Worm (Caenorhabditis elegans) whole organism, late embryonic: Measurements from ENCODE around the gene R08C7.12.

Source experiments
- C08G9.2 ChIP-seq: sonication (generic microtip); optimal IDR thresholded peaks from 2 replicates; lab custom pipeline; 2016; ENCODE audit warnings: mild to moderate bottlenecking, missing genetic modification characterization, moderate library complexity, missing compliant biosample characterization
- K02D7.2 ChIP-seq: sonication (generic microtip); optimal IDR thresholded peaks from 2 replicates; lab custom pipeline; 2017; ENCODE audit warnings: mild to moderate bottlenecking, missing genetic modification characterization, missing compliant biosample characterization
- T23F11.4 ChIP-seq: fragments of 200-800 bp; sonication (Bioruptor generic); optimal IDR thresholded peaks from 2 replicates; lab custom pipeline; 2018; ENCODE audit warnings: mild to moderate bottlenecking, missing genetic modification characterization, missing compliant biosample characterization
- ahr-1 ChIP-seq: sonication (generic microtip); optimal IDR thresholded peaks from 2 replicates; lab custom pipeline; 2016; ENCODE audit warnings: missing genetic modification characterization, missing compliant biosample characterization
- ceh-14 ChIP-seq: sonication (generic microtip); optimal IDR thresholded peaks from 2 replicates; lab custom pipeline; 2016; ENCODE audit warnings: missing genotype, missing genetic modification characterization, missing compliant biosample characterization
- ceh-18 ChIP-seq: sonication (generic microtip); optimal IDR thresholded peaks from 2 replicates; lab custom pipeline; 2016; ENCODE audit warnings: missing genetic modification characterization, missing compliant biosample characterization
- ceh-31 ChIP-seq: sonication (generic microtip); optimal IDR thresholded peaks from 2 replicates; lab custom pipeline; 2016; ENCODE audit warnings: missing genetic modification characterization, missing compliant biosample characterization
- ceh-34 ChIP-seq: sonication (generic microtip); optimal IDR thresholded peaks from 2 replicates; lab custom pipeline; 2016; ENCODE audit warnings: mild to moderate bottlenecking, missing genetic modification characterization, missing compliant biosample characterization
- ceh-48 ChIP-seq: sonication (generic microtip); optimal IDR thresholded peaks from 2 replicates; lab custom pipeline; 2016; ENCODE audit warnings: missing genetic modification characterization, inconsistent platforms, missing compliant biosample characterization
- ceh-9 ChIP-seq: sonication (generic microtip); optimal IDR thresholded peaks from 2 replicates; lab custom pipeline; 2016; ENCODE audit warnings: mild to moderate bottlenecking, missing genetic modification characterization, inconsistent platforms, missing compliant biosample characterization
- dve-1 ChIP-seq: sonication (generic microtip); optimal IDR thresholded peaks from 2 replicates; lab custom pipeline; 2017; ENCODE audit warnings: antibody characterized with exemption, mild to moderate bottlenecking, missing genetic modification characterization, missing compliant biosample characterization
- elt-2 ChIP-seq: sonication (generic microtip); optimal IDR thresholded peaks from 2 replicates; lab custom pipeline; 2016; ENCODE audit warnings: missing genetic modification reagents, missing genetic modification characterization, missing compliant biosample characterization
- eyg-1 ChIP-seq: sonication (generic microtip); optimal IDR thresholded peaks from 2 replicates; lab custom pipeline; 2016; ENCODE audit warnings: missing genotype, missing genetic modification characterization, missing compliant biosample characterization
- fax-1 ChIP-seq: sonication (generic microtip); optimal IDR thresholded peaks from 2 replicates; lab custom pipeline; 2016; ENCODE audit warnings: missing genotype, missing genetic modification characterization, missing compliant biosample characterization
- fkh-6 ChIP-seq: sonication (generic microtip); optimal IDR thresholded peaks from 2 replicates; lab custom pipeline; 2016; ENCODE audit warnings: missing genetic modification characterization, missing compliant biosample characterization
- gmeb-2 ChIP-seq: sonication (generic microtip); optimal IDR thresholded peaks from 2 replicates; lab custom pipeline; 2016; ENCODE audit warnings: missing genetic modification characterization, inconsistent platforms, missing compliant biosample characterization
- hlh-15 ChIP-seq: sonication (generic microtip); optimal IDR thresholded peaks from 2 replicates; lab custom pipeline; 2016; ENCODE audit warnings: missing genetic modification characterization, missing compliant biosample characterization
- hlh-30 ChIP-seq: sonication (generic microtip); optimal IDR thresholded peaks from 2 replicates; lab custom pipeline; 2017; ENCODE audit warnings: antibody characterized with exemption, missing genetic modification characterization, missing compliant biosample characterization; ENCODE audit not compliant: insufficient read depth
- lin-11 ChIP-seq: fragments of 200-800 bp; sonication (Bioruptor generic); optimal IDR thresholded peaks from 2 replicates; lab custom pipeline; 2018; ENCODE audit warnings: mild to moderate bottlenecking, missing genetic modification characterization, missing compliant biosample characterization
- madf-2 ChIP-seq: sonication (generic microtip); optimal IDR thresholded peaks from 2 replicates; lab custom pipeline; 2017; ENCODE audit warnings: missing genetic modification characterization, missing compliant biosample characterization
- mec-3 ChIP-seq: sonication (generic microtip); optimal IDR thresholded peaks from 2 replicates; lab custom pipeline; 2016; ENCODE audit warnings: borderline replicate concordance, missing genetic modification characterization, missing compliant biosample characterization
- npax-4 ChIP-seq: sonication (generic microtip); optimal IDR thresholded peaks from 2 replicates; lab custom pipeline; 2016; ENCODE audit warnings: missing genetic modification characterization, missing compliant biosample characterization
- pha-2 ChIP-seq: sonication (generic microtip); optimal IDR thresholded peaks from 2 replicates; lab custom pipeline; 2017; ENCODE audit warnings: mild to moderate bottlenecking, missing genetic modification characterization, missing compliant biosample characterization
- sdc-2 ChIP-seq: sonication (generic microtip); optimal IDR thresholded peaks from 2 replicates; lab custom pipeline; 2016; ENCODE audit warnings: missing genotype, missing genetic modification characterization, missing compliant biosample characterization
- sox-4 ChIP-seq: sonication (generic microtip); optimal IDR thresholded peaks from 2 replicates; lab custom pipeline; 2017; ENCODE audit warnings: mild to moderate bottlenecking, missing genetic modification characterization, inconsistent platforms, missing compliant biosample characterization
- unc-42 ChIP-seq: sonication (generic microtip); optimal IDR thresholded peaks from 2 replicates; lab custom pipeline; 2016; ENCODE audit warnings: missing genotype, missing genetic modification characterization, missing compliant biosample characterization
- unc-55 ChIP-seq: sonication (generic microtip); optimal IDR thresholded peaks from 2 replicates; lab custom pipeline; 2017; ENCODE audit warnings: missing biosample characterization, missing genetic modification reagents, missing genetic modification characterization
- unc-86 ChIP-seq: sonication (generic microtip); optimal IDR thresholded peaks from 2 replicates; lab custom pipeline; 2016; ENCODE audit warnings: missing genetic modification characterization, missing compliant biosample characterization

The R08C7.12 gene

DNA sequence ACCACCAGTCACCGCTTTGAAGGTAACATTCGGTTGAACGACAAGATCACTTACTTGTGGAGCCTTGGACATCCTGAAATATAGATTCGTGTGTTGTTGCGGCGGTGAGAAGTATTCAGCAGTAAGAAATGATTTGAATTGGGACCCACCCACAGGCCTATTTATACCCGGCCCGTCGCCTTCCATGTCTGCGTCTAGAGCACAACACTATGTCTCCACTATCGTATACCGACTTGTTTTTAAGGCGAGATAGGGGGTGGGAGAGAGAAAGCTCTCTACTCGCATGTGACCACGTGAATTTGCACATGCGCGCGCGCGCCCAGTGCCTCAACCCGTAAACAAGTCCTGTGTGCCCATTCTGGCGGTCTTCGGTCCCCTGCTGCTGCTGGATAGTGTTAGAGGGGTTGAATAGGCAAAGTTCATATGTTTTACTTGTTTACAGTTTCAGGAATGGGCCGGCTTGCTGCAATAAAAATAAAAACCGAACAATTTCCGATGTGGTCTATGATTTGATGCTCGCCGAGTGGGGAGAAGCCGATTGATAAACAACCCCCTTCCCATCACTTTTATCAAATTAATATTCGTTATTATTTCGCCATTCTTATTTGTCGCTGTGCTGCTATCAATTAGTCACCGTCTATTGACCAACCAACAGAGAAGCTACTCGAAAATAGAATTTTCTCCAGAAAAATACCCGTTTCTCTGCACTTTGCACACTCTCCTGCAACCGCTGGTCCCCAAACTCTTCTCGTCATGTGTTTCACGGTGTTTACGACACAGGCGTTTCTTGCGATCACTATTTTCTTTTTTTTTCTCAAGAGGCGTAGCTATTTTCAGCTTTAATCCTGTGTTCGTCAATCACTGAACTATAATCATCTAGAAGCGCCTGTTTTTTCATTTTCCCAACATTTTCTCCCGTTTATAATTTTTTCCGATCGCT, 20.5 kb downstream of the R08C7.12 start:
- peak; percentile 6 for TF ChIP-seq ceh-18 (tag; lab: Kevin White, UChicago)
- no peak for TF ChIP-seq madf-2 (tag; lab: Kevin White, UChicago)
- TF ChIP-seq dve-1: no peak
- TF ChIP-seq ceh-31 (tag; lab: Kevin White, UChicago): peak; percentile 19
- peak; percentile 89 for TF ChIP-seq hlh-30

DNA sequence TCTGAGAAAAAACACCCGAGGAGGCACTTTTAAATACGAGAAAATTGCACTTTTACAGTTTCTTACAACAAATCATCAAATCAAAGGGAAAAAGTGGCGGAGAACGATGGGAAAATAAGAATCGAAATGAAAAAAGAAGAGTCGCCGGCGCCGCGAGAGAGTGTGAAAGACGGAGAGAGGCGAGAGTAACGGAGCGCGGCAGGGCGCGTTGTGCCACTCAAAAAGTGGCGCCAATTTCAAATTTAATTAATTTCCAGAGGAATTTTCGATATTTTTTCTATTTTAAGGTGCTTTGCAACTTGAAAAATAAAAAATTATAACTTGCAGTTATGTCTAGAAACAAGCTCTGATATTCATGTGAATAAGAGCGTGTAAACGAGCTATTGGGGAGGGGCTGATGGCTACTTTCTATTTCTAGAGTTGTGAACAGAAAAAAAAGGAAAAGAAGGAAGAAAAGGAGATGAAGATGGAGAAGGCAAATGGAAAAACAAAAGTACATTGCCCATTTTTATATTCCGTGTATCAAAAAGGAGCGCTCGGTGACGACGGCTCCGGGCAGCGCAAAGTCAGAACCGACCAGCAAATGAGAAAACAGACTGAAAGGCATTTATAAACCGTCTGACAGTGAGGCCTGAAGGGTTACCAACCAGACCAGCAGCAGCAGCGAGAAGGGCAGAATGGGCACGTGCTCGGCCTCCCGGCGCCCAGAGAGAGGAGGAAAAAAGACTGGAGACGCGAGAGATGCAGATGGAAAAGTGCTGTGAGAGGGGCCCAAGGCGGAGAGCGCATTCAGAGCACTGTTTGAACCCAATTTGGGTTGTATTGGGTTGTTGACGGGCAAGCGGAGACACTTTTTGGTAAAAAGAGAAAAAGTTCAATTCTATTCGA, 21.6 kb downstream of the R08C7.12 start:
- TF ChIP-seq C08G9.2 (peak; percentile 30), ahr-1 (no peak), gmeb-2 (tag; lab: Kevin White, UChicago) (no peak), unc-42 (tag; lab: Kevin White, UChicago) (peak; percentile 21), ceh-31 (tag; lab: Kevin White, UChicago) (peak; percentile 23)

DNA sequence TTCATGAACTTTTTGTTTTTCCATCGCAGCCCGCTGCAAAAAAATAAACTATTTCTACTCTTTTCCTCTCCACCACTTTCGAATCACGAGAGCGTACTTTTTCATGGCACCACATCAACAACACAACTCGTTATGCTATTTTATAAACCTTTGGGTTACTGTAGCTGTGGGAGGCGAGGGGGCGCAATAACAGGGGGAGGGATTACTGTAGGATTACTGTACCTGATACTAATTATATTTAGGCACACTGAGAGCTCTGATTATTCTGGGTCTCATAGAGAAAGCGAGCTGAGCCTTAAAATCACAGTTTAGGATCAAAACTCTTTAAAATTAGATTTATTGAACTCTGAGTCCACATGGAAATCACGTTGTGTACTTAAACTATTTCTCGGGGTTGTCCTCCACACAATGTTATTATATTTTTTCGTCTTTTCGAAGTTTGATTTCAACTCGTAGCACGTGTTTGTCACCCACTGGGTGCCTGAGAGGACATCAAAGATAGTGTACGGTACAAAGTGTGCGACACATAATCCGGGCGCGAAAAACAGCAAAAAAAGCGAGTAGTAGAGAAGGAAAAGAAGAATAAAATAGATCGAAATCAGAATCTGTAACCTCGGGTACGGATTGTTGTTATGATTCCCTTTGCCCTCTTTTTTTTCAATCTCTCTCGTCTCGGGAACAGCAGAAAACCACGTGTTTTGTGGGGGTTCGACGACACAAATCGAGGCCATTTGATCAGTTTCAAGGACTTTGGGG, 23.1 kb downstream of the R08C7.12 start:
- TF ChIP-seq hlh-30 (peak; percentile 8), gmeb-2 (tag; lab: Kevin White, UChicago) (no peak)
- TF ChIP-seq, all 69 proteins: peak for 1

DNA sequence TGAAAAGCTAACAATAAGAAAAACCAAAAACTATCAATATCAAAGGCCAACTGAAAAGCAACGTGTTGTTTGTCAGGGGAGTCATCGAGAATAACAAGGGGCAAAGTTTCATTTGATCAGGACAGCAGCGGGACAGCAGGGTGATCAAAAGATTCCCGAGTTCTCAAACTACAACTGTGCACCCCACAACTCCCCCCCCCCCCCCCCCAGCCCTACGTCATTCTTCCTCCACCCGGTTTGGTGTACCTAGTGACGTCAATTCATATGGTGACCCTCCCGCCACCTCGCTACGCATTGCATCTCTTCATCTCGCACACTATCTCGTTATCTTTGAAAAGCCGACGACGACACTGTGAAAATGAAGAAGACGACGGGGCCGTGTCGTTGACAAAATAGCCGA, 24.2 kb downstream of the R08C7.12 start:
- TF ChIP-seq eyg-1: no peak
- TF ChIP-seq fax-1: no peak
- TF ChIP-seq lin-11 (tag; lab: Kevin White, UChicago): no peak
- TF ChIP-seq ceh-14 (tag; lab: Kevin White, UChicago): no peak
- TF ChIP-seq fkh-6 (tag; lab: Kevin White, UChicago): no peak
- TF ChIP-seq ceh-9: no peak

DNA sequence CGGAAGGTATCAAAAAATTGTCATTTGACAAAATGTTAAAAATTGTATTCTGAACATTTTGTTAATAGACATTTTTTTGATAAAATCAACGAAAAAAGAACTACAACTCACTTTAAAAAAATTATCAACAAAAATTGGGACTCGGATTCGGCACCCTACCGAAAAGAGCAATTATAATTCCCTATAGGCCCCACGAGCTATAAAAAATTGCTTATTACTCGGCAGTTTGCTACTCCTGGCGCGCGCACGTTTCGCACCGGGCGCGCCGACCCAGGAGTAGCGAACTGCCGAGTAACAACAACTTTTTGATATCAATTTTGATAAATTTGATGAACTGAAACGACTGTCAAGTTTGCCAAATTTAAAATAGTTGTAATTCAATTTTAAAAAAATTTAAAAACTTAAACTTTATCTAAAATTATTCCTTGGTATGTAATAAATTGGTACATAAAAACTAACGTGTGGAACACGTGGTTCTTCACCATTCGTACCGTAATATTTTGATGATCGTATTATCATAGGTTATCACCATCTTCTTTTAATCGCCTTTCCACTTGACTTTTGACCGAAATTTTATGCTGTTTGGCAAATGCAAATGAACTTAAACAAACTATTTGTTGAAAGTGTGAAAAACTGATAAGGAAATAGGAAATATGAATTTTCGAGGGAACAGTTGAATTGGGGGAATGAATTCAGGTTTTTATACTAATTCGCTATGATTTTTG, 26.0 kb downstream of the R08C7.12 start:
- no peak for TF ChIP-seq npax-4
- no peak for TF ChIP-seq lin-11 (tag; lab: Kevin White, UChicago)
- no peak for TF ChIP-seq hlh-30
- no peak for TF ChIP-seq hlh-15 (tag; lab: Kevin White, UChicago)
- TF ChIP-seq elt-2 (tag; lab: Kevin White, UChicago): no peak
- TF ChIP-seq mec-3 (tag; lab: Kevin White, UChicago): no peak
- no peak for TF ChIP-seq T23F11.4 (GFP tag; lab: Kevin White, UChicago)

DNA sequence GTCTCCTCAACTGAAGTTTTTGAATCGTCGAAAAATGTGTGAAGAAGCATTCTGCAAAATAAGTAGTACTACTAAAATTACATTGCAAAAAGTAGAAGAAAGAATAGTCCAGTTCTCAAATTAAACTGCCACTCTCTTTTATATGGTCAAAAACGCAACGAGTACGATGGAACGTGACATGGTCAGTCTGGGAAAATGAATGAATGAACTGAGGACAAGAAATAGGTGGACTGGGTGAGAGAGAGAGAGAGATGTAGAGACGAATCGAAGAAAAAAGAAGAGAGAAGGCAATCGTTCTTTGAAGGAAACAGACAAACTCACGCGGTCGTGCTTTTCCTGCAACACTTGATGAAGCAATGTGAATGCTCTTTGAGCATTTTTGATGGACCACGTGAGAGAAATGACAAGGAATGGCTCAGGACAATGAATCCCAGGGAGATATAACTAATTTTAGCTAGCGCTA, 27.5 kb downstream of the R08C7.12 start, which contains the start of gene M01H9.3:
TSS of gene M01H9.3 (minus strand) at position 51 of the 463 bp plus-strand sequence.
- TF ChIP-seq ceh-18 (tag; lab: Kevin White, UChicago) (peak; percentile 82), ahr-1 (no peak), unc-55 (GFP tag; lab: Kevin White, UChicago) (peak; percentile 51), unc-86 (tag; lab: Kevin White, UChicago) (no peak), elt-2 (tag; lab: Kevin White, UChicago) (no peak), pha-2 (no peak), ceh-34 (no peak), npax-4 (no peak), K02D7.2 (tag; lab: Kevin White, UChicago) (no peak), sdc-2 (tag; lab: Kevin White, UChicago) (no peak), ceh-31 (tag; lab: Kevin White, UChicago) (no peak), ceh-48 (tag; lab: Kevin White, UChicago) (no peak), sox-4 (tag; lab: Kevin White, UChicago) (no peak), unc-42 (tag; lab: Kevin White, UChicago) (no peak), gmeb-2 (tag; lab: Kevin White, UChicago) (no peak)
- TF ChIP-seq, all 69 proteins: peak for 2
